Fruit fly (Drosophila melanogaster) whole organism, wandering third instar larva: ENCODE data around the gene CG33490.

ENCODE experiments used
- OdsH ChIP-seq: fragments of 200-800 bp; sonication (Bioruptor generic); optimal IDR thresholded peaks from 2 replicates; lab custom pipeline; 2016; ENCODE audit warnings: missing biosample characterization, mild to moderate bottlenecking, missing genetic modification characterization
- foxo ChIP-seq, 2 experiments: fragments of 200-800 bp; sonication (Bioruptor generic); optimal IDR thresholded peaks; 2 replicates in 1 of 2; 3 replicates in 1 of 2; lab custom pipeline; 2016 to 2017; ENCODE audit warnings: missing biosample characterization in 2 of 2, missing genetic modification characterization in 2 of 2
- h ChIP-seq: fragments of 200-800 bp; sonication (Bioruptor generic); optimal IDR thresholded peaks from 3 replicates; lab custom pipeline; 2016; ENCODE audit warnings: missing biosample characterization, mild to moderate bottlenecking, missing genetic modification characterization
- jim ChIP-seq: fragments of 175-275, 200-325 bp; sonication (Bioruptor generic); optimal IDR thresholded peaks from 2 replicates; lab custom pipeline; 2016; ENCODE audit warnings: missing biosample characterization, mild to moderate bottlenecking, missing genetic modification characterization
- lola ChIP-seq: fragments of >200 bp; optimal IDR thresholded peaks from 2 replicates; lab custom pipeline; 2017; ENCODE audit warnings: missing biosample characterization, missing genetic modification characterization
- pan ChIP-seq: fragments of >200 bp; optimal IDR thresholded peaks from 2 replicates; lab custom pipeline; 2017
- psq ChIP-seq: fragments of 200-800 bp; sonication (Bioruptor generic); optimal IDR thresholded peaks from 3 replicates; lab custom pipeline; 2017; ENCODE audit warnings: missing biosample characterization, mild to moderate bottlenecking, missing genetic modification characterization, moderate library complexity
- woc ChIP-seq: sonication (Bioruptor generic); optimal IDR thresholded peaks from 2 replicates; lab custom pipeline; 2016; ENCODE audit warnings: missing biosample characterization, mild to moderate bottlenecking, missing genetic modification characterization

DNA sequence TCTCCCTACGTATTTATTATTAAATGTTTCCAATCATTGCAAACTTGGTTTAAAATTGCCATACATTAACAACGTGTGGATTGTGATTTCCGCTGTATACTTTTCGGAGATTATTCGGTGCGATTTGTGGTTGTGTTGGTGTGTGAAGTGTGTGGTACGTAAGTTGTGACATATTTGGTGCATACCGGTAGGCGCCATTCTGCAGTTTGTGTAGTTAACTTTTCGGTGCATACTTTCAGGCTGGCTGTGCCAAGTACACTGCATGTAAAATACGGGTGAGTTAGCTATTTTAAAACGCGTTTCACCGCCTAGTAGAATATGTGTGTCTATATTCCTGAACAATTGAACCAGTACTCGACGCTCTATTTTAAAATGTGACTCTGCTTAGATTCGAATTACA is 51.2 kb downstream of the CG33490 start:
- TF ChIP-seq lola (GFP tag; lab: Kevin White, UChicago) (no peak), h (no peak), foxo (GFP tag; optimal IDR thresholded peaks at IDR 0.05; lab: Kevin White, UChicago) (no peak), OdsH (GFP tag; lab: Kevin White, UChicago) (no peak), pan (lab: Kevin White, UChicago) (no peak), woc (GFP tag; lab: Kevin White, UChicago) (no peak), psq (GFP tag; lab: Kevin White, UChicago) (no peak), jim (no peak)
